Worm (Caenorhabditis elegans) whole organism, young adult: ENCODE results near the gene ben-1.

Experiments used
- F33H1.4 ChIP-seq: fragments of 200-800 bp; sonication (Bioruptor generic); IDR thresholded peaks from 2 replicates; pipeline ENCODE4 v1.3.6; 2022; ENCODE audit warnings: missing genetic modification reagents, missing genetic modification characterization, missing compliant biosample characterization
- K11D2.4 ChIP-seq: fragments of 200-800 bp; sonication (Bioruptor generic); IDR thresholded peaks from 2 replicates; pipeline ENCODE4 v1.3.6; 2022; ENCODE audit warnings: missing genetic modification reagents, missing genetic modification characterization, missing compliant biosample characterization
- aptf-3 ChIP-seq: fragments of 200-800 bp; sonication (Bioruptor generic); IDR thresholded peaks from 2 replicates; pipeline ENCODE4 v1.3.6; 2022; ENCODE audit warnings: missing genetic modification characterization, missing compliant biosample characterization
- dpl-1 ChIP-seq: fragments of 150-350 bp; optimal IDR thresholded peaks from 2 replicates; lab custom pipeline; 2014; ENCODE audit warnings: missing biosample characterization, missing genetic modification reagents, missing genetic modification characterization
- gei-17 ChIP-seq: fragments of 200-800 bp; sonication (Bioruptor generic); optimal IDR thresholded peaks from 2 replicates; lab custom pipeline; 2018; ENCODE audit warnings: mild to moderate bottlenecking, missing genetic modification characterization, missing compliant biosample characterization
- rec-8 ChIP-seq, 2 experiments: sonication (generic microtip); optimal IDR thresholded peaks; 2 replicates each; lab custom pipeline; 2016; ENCODE audit warnings: mild to moderate bottlenecking in 2 of 2, missing genetic modification characterization in 2 of 2, missing genetic modification reagents in 2 of 2, missing genotype in 2 of 2, missing biosample characterization in 1 of 2, missing compliant biosample characterization in 1 of 2, moderate library complexity in 1 of 2

ce11 chrIII:3588183-3588582 lies 46.7 kb upstream of the ben-1 start:
- TF ChIP-seq K11D2.4 (GFP tag; lab: Robert Waterston, UW) = no peak
- no peak for TF ChIP-seq gei-17 (GFP tag; lab: Kevin White, UChicago)
- no peak for TF ChIP-seq F33H1.4 (GFP tag; lab: Robert Waterston, UW)
- no peak for TF ChIP-seq dpl-1
- no peak for TF ChIP-seq rec-8 (tag; optimal IDR thresholded peaks at IDR 0.05; lab: Kevin White, UChicago)
- TF ChIP-seq aptf-3 = no peak
